Worm (Caenorhabditis elegans) whole organism, midembryonic: ENCODE data around the gene C06E4.6.

Experiments used
- T22C8.4 ChIP-seq: fragments of 200-800 bp; sonication (Bioruptor generic); IDR thresholded peaks from 2 replicates; pipeline ENCODE4 v1.3.6; 2022; ENCODE audit warnings: missing genetic modification characterization, missing compliant biosample characterization
- cog-1 ChIP-seq: sonication (generic microtip); optimal IDR thresholded peaks from 2 replicates; lab custom pipeline; 2016; ENCODE audit warnings: missing genetic modification characterization, missing compliant biosample characterization
- flt-1 ChIP-seq: fragments of 200-800 bp; sonication (Bioruptor generic); IDR thresholded peaks from 2 replicates; pipeline ENCODE4 v1.3.6; 2022; ENCODE audit warnings: missing genetic modification characterization, missing compliant biosample characterization
- klf-2 ChIP-seq: fragments of 200-800 bp; sonication (Bioruptor generic); conservative IDR thresholded peaks from 2 replicates; pipeline ENCODE4 v1.3.6; 2022; ENCODE audit warnings: missing genetic modification reagents, missing genetic modification characterization, missing compliant biosample characterization
- med-1 ChIP-seq: sonication (generic microtip); optimal IDR thresholded peaks from 2 replicates; lab custom pipeline; 2017; ENCODE audit warnings: missing genetic modification characterization, mild to moderate bottlenecking, missing compliant biosample characterization, antibody characterized with exemption, missing genetic modification reagents; ENCODE audit not compliant: insufficient read depth
- ref-1 ChIP-seq: fragments of 200-800 bp; sonication (Bioruptor generic); conservative IDR thresholded peaks from 2 replicates; pipeline ENCODE4 v1.3.6; 2022; ENCODE audit warnings: missing genetic modification reagents, missing genetic modification characterization, missing compliant biosample characterization
- tab-1 ChIP-seq: fragments of 200-800 bp; sonication (Bioruptor generic); IDR thresholded peaks from 2 replicates; pipeline ENCODE4 v1.3.6; 2022; ENCODE audit warnings: missing genetic modification characterization, missing compliant biosample characterization
- ztf-23 ChIP-seq: fragments of 200-800 bp; sonication (Bioruptor generic); IDR thresholded peaks from 2 replicates; pipeline ENCODE4 v1.3.6; 2022; ENCODE audit warnings: missing genetic modification reagents, missing genetic modification characterization, missing compliant biosample characterization
- ztf-29 ChIP-seq: fragments of 200-800 bp; sonication (Bioruptor generic); IDR thresholded peaks from 2 replicates; pipeline ENCODE4 v1.3.6; 2022; ENCODE audit warnings: missing genetic modification reagents, missing genetic modification characterization, missing compliant biosample characterization

The C06E4.6 gene

DNA sequence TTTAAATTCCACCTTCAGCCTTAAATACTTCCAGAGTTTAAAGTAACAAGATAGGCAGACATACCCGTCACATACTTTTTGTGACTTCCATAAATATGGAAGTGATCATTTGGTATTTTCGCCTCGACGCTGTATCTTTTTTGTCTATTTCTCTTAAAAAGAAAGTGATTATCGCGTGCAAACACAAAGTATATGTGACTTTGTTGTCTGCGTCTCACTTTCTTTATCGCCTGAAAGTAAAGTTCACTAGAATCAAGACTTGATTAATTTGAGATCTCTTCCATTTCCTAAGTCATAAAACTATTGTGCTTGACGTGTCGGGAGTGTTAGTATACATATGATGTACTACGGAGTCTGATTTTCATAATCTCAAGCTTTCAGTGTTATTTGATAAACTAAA, at the start of gene C06E4.6:
TSS of gene C06E4.6 (minus strand) at position 51 of the 400 bp plus-strand sequence.
- TF ChIP-seq ztf-29 (GFP tag; lab: Robert Waterston, UW) (no peak), T22C8.4 (GFP tag; lab: Robert Waterston, UW) (no peak), cog-1 (tag; lab: Kevin White, UChicago) (no peak), med-1 (GFP tag; lab: Kevin White, UChicago) (no peak), ztf-23 (GFP tag; lab: Robert Waterston, UW) (no peak), klf-2 (GFP tag; lab: Robert Waterston, UW) (no peak), ref-1 (GFP tag; lab: Robert Waterston, UW) (no peak)

DNA sequence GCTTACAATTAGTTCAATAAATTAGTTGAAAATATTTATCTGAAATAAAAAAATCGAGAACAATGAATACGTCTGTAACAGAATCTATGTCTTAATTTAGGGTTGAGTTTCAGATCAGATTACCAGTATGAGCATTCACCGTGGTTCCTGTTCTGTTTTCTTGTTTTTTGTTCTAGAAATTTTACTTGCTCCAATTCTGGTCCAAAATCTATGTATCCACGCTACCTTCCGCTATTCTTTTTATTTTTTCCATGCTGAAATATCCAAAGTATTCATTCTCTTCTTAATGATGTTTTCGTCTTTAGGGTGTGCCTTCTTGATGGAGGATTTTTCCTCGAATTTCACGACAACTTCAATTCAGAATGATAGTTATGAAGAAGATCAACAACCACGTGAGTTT, 47.2 kb upstream of the C06E4.6 start, which contains the start of gene npr-27:
TSS of gene npr-27 (plus strand) at position 301 of the 400 bp plus-strand sequence.
- no peak for TF ChIP-seq flt-1 (GFP tag; lab: Robert Waterston, UW)
- TF ChIP-seq klf-2 (GFP tag; lab: Robert Waterston, UW), result no peak
- TF ChIP-seq T22C8.4 (GFP tag; lab: Robert Waterston, UW), result no peak
- TF ChIP-seq ztf-23 (GFP tag; lab: Robert Waterston, UW), result no peak
- no peak for TF ChIP-seq tab-1

DNA sequence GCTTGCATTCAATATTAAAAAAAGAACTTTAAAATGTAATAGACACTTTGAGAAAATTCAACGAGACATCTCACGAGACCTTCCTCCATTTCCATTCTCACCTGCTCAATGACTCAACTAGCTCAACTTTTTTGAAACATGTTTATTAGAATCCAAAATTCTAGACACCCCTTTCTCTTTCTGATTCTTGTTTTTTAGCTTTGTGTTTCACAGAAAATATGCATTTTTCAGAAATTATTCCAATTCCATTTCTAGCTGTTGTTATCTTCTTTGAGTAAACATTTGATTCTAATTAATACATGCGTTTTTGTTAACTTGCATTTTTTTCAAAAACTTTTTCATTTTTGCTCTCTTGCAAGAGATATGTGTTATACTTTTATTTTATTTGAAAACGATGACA, 43.4 kb upstream of the C06E4.6 start:
- no peak for TF ChIP-seq ztf-23 (GFP tag; lab: Robert Waterston, UW)
- no peak for TF ChIP-seq tab-1
- no peak for TF ChIP-seq med-1 (GFP tag; lab: Kevin White, UChicago)
- no peak for TF ChIP-seq ref-1 (GFP tag; lab: Robert Waterston, UW)
- no peak for TF ChIP-seq T22C8.4 (GFP tag; lab: Robert Waterston, UW)
- TF ChIP-seq flt-1 (GFP tag; lab: Robert Waterston, UW), result no peak
- no peak for TF ChIP-seq ztf-29 (GFP tag; lab: Robert Waterston, UW)
- TF ChIP-seq klf-2 (GFP tag; lab: Robert Waterston, UW), result no peak

- TF ChIP-seq cog-1 (tag; lab: Kevin White, UChicago) (no peak), flt-1 (GFP tag; lab: Robert Waterston, UW) (no peak), ztf-29 (GFP tag; lab: Robert Waterston, UW) (no peak), ref-1 (GFP tag; lab: Robert Waterston, UW) (no peak)
Observed at ce11 chrIV:7294121-7294520, 36.0 kb upstream of the C06E4.6 start, which contains the start of gene F42C5.5. Gene F42C5.5, minus strand, starts transcription at chrIV:7294221.

DNA sequence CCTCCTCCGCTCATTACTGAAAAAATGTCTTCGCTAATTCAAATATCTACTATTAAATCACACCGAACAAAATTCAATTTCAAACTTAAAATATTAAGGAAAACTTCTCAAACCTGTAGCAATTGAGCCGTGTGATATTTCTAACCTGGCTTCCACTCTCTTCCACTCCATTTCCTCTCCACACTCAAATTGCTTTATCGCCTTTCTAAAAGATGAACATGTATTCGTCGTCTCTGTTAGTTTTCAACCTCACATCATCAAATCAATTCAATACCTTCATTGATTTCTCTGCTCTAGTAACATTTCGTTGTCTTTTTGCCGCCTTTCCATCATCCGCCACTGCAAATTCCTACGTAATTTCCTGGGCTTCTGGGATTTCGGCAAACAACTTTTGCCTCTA, 33.9 kb upstream of the C06E4.6 start, which contains the start of gene F42C5.4:
TSS of gene F42C5.4 (minus strand) at position 171 of the 400 bp plus-strand sequence.
- no peak for TF ChIP-seq cog-1 (tag; lab: Kevin White, UChicago)
- no peak for TF ChIP-seq ref-1 (GFP tag; lab: Robert Waterston, UW)
- no peak for TF ChIP-seq T22C8.4 (GFP tag; lab: Robert Waterston, UW)
- TF ChIP-seq tab-1, result no peak
- no peak for TF ChIP-seq ztf-23 (GFP tag; lab: Robert Waterston, UW)
- TF ChIP-seq klf-2 (GFP tag; lab: Robert Waterston, UW), result no peak
- no peak for TF ChIP-seq ztf-29 (GFP tag; lab: Robert Waterston, UW)
- TF ChIP-seq med-1 (GFP tag; lab: Kevin White, UChicago), result no peak
- TF ChIP-seq flt-1 (GFP tag; lab: Robert Waterston, UW), result no peak

ce11 chrIV:7291066-7291465, 33.0 kb upstream of the C06E4.6 start:
- TF ChIP-seq med-1 (GFP tag; lab: Kevin White, UChicago) (no peak), ztf-23 (GFP tag; lab: Robert Waterston, UW) (no peak), flt-1 (GFP tag; lab: Robert Waterston, UW) (no peak), cog-1 (tag; lab: Kevin White, UChicago) (no peak), T22C8.4 (GFP tag; lab: Robert Waterston, UW) (no peak), ztf-29 (GFP tag; lab: Robert Waterston, UW) (no peak), ref-1 (GFP tag; lab: Robert Waterston, UW) (no peak), tab-1 (no peak), klf-2 (GFP tag; lab: Robert Waterston, UW) (no peak)

- TF ChIP-seq tab-1 (no peak), ztf-29 (GFP tag; lab: Robert Waterston, UW) (no peak), T22C8.4 (GFP tag; lab: Robert Waterston, UW) (no peak), ref-1 (GFP tag; lab: Robert Waterston, UW) (no peak), cog-1 (tag; lab: Kevin White, UChicago) (no peak), klf-2 (GFP tag; lab: Robert Waterston, UW) (no peak), flt-1 (GFP tag; lab: Robert Waterston, UW) (no peak), ztf-23 (GFP tag; lab: Robert Waterston, UW) (no peak), med-1 (GFP tag; lab: Kevin White, UChicago) (no peak)
Observed at ce11 chrIV:7287474-7287873, 29.4 kb upstream of the C06E4.6 start, which contains the start of gene F42C5.3. Gene F42C5.3, minus strand, starts transcription at chrIV:7287574.

DNA sequence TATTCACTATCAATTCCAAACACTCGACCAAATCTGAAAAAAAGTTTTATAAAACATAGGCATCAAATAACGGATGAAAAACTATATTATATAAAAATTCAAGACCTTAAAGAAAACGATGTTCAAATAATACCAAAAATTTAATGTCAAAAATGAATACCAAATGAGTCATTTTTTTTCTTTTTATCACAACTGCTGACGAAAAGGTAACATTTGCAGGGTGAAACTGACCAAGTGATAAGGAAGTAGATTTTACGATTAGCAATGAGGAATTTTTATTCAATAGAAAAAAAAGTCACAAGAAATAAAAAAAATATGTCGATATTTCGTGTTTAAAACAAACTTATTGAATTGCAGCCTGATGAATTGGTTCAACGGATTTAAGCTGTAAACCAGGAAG, 27.7 kb upstream of the C06E4.6 start, which contains the start of gene C06E4.8:
TSS of gene C06E4.8 (minus strand) at position 37 of the 400 bp plus-strand sequence.
- TF ChIP-seq tab-1 (no peak), med-1 (GFP tag; lab: Kevin White, UChicago) (no peak), ztf-23 (GFP tag; lab: Robert Waterston, UW) (no peak), cog-1 (tag; lab: Kevin White, UChicago) (no peak), T22C8.4 (GFP tag; lab: Robert Waterston, UW) (no peak), klf-2 (GFP tag; lab: Robert Waterston, UW) (no peak), flt-1 (GFP tag; lab: Robert Waterston, UW) (no peak)

DNA sequence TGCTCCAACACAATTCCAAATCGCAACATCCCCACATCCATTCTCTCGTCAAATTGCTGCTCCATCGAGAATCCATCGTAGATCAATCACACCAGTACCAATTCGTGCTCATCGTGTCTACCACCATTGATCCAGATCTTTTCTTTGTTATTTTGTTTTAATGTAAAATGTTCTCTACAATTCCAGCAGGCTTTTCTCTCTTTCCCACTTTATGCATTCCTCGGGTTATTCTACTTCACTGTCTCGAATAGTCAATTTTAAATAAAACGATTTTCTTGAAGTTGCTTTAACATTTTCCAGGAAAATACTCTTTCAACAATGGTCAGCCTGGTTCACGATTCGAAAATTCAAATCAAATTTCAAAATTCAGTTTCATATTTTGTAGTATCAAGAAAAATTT, 24.9 kb upstream of the C06E4.6 start, which contains the start of gene C06E4.1:
TSS of gene C06E4.1 (plus strand) at position 301 of the 400 bp plus-strand sequence.
- TF ChIP-seq flt-1 (GFP tag; lab: Robert Waterston, UW) (no peak), T22C8.4 (GFP tag; lab: Robert Waterston, UW) (no peak), ref-1 (GFP tag; lab: Robert Waterston, UW) (no peak), klf-2 (GFP tag; lab: Robert Waterston, UW) (no peak), cog-1 (tag; lab: Kevin White, UChicago) (no peak), ztf-29 (GFP tag; lab: Robert Waterston, UW) (no peak), med-1 (GFP tag; lab: Kevin White, UChicago) (no peak), tab-1 (no peak), ztf-23 (GFP tag; lab: Robert Waterston, UW) (no peak)
